Worm (Caenorhabditis elegans) whole organism, mixed stage, embryonic: ENCODE results near the gene T06D4.6.

ENCODE experiments used
- M03D4.4 ChIP-seq: sonication (generic microtip); optimal IDR thresholded peaks from 2 replicates; lab custom pipeline; 2017; ENCODE audit warnings: mild to moderate bottlenecking, missing genetic modification characterization, missing compliant biosample characterization
- bed-3 ChIP-seq: fragments of 200-800 bp; sonication (Bioruptor generic); optimal IDR thresholded peaks from 3 replicates; lab custom pipeline; 2018; ENCODE audit warnings: mild to moderate bottlenecking, missing genetic modification characterization, moderate library complexity, missing compliant biosample characterization
- blmp-1 ChIP-seq: fragments of 150-350 bp; optimal IDR thresholded peaks from 2 replicates; lab custom pipeline; 2014; ENCODE audit warnings: missing biosample characterization, missing genetic modification characterization
- ceh-39 ChIP-seq: fragments of 150-350 bp; optimal IDR thresholded peaks from 2 replicates; lab custom pipeline; 2014; ENCODE audit warnings: missing biosample characterization, missing genetic modification characterization
- ceh-43 ChIP-seq: fragments of 200-800 bp; sonication (Bioruptor generic); optimal IDR thresholded peaks from 2 replicates; lab custom pipeline; 2018; ENCODE audit warnings: mild to moderate bottlenecking, missing genetic modification characterization, moderate library complexity, missing compliant biosample characterization
- ceh-83 ChIP-seq: fragments of 200-800 bp; sonication (Bioruptor generic); optimal IDR thresholded peaks from 2 replicates; lab custom pipeline; 2018; ENCODE audit warnings: mild to moderate bottlenecking, missing genetic modification characterization, missing compliant biosample characterization
- ces-1 ChIP-seq: fragments of 150-350 bp; optimal IDR thresholded peaks from 2 replicates; lab custom pipeline; 2014; ENCODE audit warnings: missing biosample characterization, missing genetic modification reagents, missing genetic modification characterization
- cnd-1 ChIP-seq: fragments of 200-800 bp; sonication (Bioruptor generic); optimal IDR thresholded peaks from 2 replicates; lab custom pipeline; 2018; ENCODE audit warnings: mild to moderate bottlenecking, missing genetic modification characterization, missing compliant biosample characterization
- drap-1 ChIP-seq: fragments of 200-800 bp; sonication (Bioruptor generic); optimal IDR thresholded peaks from 3 replicates; lab custom pipeline; 2018; ENCODE audit warnings: mild to moderate bottlenecking, missing genetic modification characterization, missing compliant biosample characterization
- elt-1 ChIP-seq: sonication (generic microtip); optimal IDR thresholded peaks from 2 replicates; lab custom pipeline; 2017; ENCODE audit warnings: missing genetic modification characterization, mild to moderate bottlenecking, missing compliant biosample characterization, antibody characterized with exemption, moderate library complexity, borderline replicate concordance; ENCODE audit not compliant: insufficient read depth
- elt-3 ChIP-seq: fragments of 150-350 bp; optimal IDR thresholded peaks from 2 replicates; lab custom pipeline; 2014; ENCODE audit warnings: missing biosample characterization, missing genetic modification characterization
- flh-1 ChIP-seq: fragments of 200-800 bp; sonication (Bioruptor generic); optimal IDR thresholded peaks from 2 replicates; lab custom pipeline; 2018; ENCODE audit warnings: mild to moderate bottlenecking, missing genetic modification characterization, moderate library complexity, missing compliant biosample characterization
- ham-2 ChIP-seq: fragments of 200-800 bp; sonication (Bioruptor generic); optimal IDR thresholded peaks from 2 replicates; lab custom pipeline; 2018; ENCODE audit warnings: mild to moderate bottlenecking, missing genetic modification characterization, missing compliant biosample characterization
- hlh-1 ChIP-seq: fragments of 150-350 bp; optimal IDR thresholded peaks from 2 replicates; lab custom pipeline; 2014; ENCODE audit warnings: missing biosample characterization, missing genetic modification reagents, missing genetic modification characterization
- lin-32 ChIP-seq: fragments of 200-800 bp; sonication (Bioruptor generic); optimal IDR thresholded peaks from 2 replicates; lab custom pipeline; 2018; ENCODE audit warnings: mild to moderate bottlenecking, missing genetic modification characterization, missing compliant biosample characterization
- lsy-2 ChIP-seq: fragments of 150-350 bp; optimal IDR thresholded peaks from 2 replicates; lab custom pipeline; 2014; ENCODE audit warnings: missing biosample characterization, missing genetic modification characterization
- mab-5 ChIP-seq: fragments of 150-350 bp; optimal IDR thresholded peaks from 2 replicates; lab custom pipeline; 2014; ENCODE audit warnings: missing biosample characterization, missing genetic modification characterization
- mep-1 ChIP-seq: fragments of 150-350 bp; optimal IDR thresholded peaks from 2 replicates; lab custom pipeline; 2017; ENCODE audit warnings: missing biosample characterization, missing genetic modification reagents, missing genetic modification characterization, inconsistent platforms
- mls-2 ChIP-seq: sonication (generic microtip); optimal IDR thresholded peaks from 2 replicates; lab custom pipeline; 2016; ENCODE audit warnings: mild to moderate bottlenecking, missing genetic modification characterization, moderate library complexity, missing compliant biosample characterization
- nhr-12 ChIP-seq: fragments of 150-350 bp; optimal IDR thresholded peaks from 2 replicates; lab custom pipeline; 2014; ENCODE audit warnings: missing biosample characterization, missing genetic modification characterization
- nhr-237 ChIP-seq: fragments of 150-350 bp; optimal IDR thresholded peaks from 2 replicates; lab custom pipeline; 2014; ENCODE audit warnings: missing biosample characterization, missing genetic modification characterization
- nhr-28 ChIP-seq: fragments of 150-350 bp; optimal IDR thresholded peaks from 2 replicates; lab custom pipeline; 2014; ENCODE audit warnings: missing biosample characterization, missing genetic modification characterization
- nhr-76 ChIP-seq: sonication (generic microtip); optimal IDR thresholded peaks from 2 replicates; lab custom pipeline; 2017; ENCODE audit warnings: missing biosample characterization, missing genetic modification characterization
- pha-4 ChIP-seq: fragments of 150-350 bp; optimal IDR thresholded peaks from 2 replicates; lab custom pipeline; 2018; ENCODE audit warnings: missing biosample characterization, missing genetic modification reagents, missing genetic modification characterization
- snpc-4 ChIP-seq: fragments of 150-350 bp; optimal IDR thresholded peaks from 2 replicates; lab custom pipeline; 2014; ENCODE audit warnings: missing biosample characterization, missing genetic modification characterization
- sptf-1 ChIP-seq: sonication (generic microtip); optimal IDR thresholded peaks from 2 replicates; lab custom pipeline; 2017; ENCODE audit warnings: mild to moderate bottlenecking, missing genetic modification characterization, moderate library complexity, missing compliant biosample characterization
- unc-120 ChIP-seq: sonication (generic microtip); optimal IDR thresholded peaks from 2 replicates; lab custom pipeline; 2017; ENCODE audit warnings: missing genetic modification characterization, missing compliant biosample characterization; ENCODE audit not compliant: poor library complexity, severe bottlenecking
- unc-39 ChIP-seq: fragments of 150-350 bp; optimal IDR thresholded peaks from 2 replicates; lab custom pipeline; 2014; ENCODE audit warnings: missing biosample characterization, missing genetic modification characterization
- unc-62 ChIP-seq: fragments of 150-350 bp; optimal IDR thresholded peaks from 2 replicates; lab custom pipeline; 2014; ENCODE audit warnings: missing biosample characterization, missing genetic modification reagents, missing genetic modification characterization
- zip-8 ChIP-seq: fragments of 150-350 bp; optimal IDR thresholded peaks from 2 replicates; lab custom pipeline; 2014; ENCODE audit warnings: missing biosample characterization, missing genetic modification characterization
- ztf-11 ChIP-seq: fragments of 150-350 bp; optimal IDR thresholded peaks from 2 replicates; lab custom pipeline; 2014; ENCODE audit warnings: missing biosample characterization, missing genetic modification characterization

The T06D4.6 gene

DNA sequence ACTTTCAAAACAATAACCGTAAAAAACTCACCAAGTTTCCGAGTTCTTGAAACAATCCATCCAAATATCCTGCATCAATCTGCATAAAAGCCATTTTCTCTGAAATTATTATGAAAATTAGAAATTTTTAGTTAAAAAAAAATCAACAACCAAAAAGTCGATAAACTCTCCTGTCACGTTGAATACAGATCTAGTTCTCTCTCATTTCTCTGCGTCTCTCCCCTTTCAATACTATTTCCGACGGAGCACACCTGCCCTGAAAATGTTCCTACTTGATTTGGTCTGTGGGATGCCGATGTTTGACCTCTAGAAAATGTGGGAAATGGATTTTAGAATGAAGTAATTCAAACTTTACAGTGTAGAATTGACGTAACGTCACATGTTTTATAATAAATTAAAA lies at the start of gene T06D4.6:
T06D4.6 (minus strand) TSS at position 101 of the 400 bp plus-strand sequence.
- no peak for TF ChIP-seq cnd-1
- TF ChIP-seq nhr-76 (tag; lab: Kevin White, UChicago) = no peak
- TF ChIP-seq flh-1 = no peak
- no peak for TF ChIP-seq blmp-1 (tag; lab: Kevin White, UChicago)
- no peak for TF ChIP-seq drap-1
- no peak for TF ChIP-seq zip-8 (tag; lab: Kevin White, UChicago)
- no peak for TF ChIP-seq ham-2 (GFP tag; lab: Kevin White, UChicago)
- TF ChIP-seq nhr-237 (tag; lab: Kevin White, UChicago) = no peak
- no peak for TF ChIP-seq ztf-11 (tag; lab: Kevin White, UChicago)
- TF ChIP-seq unc-120 (tag; lab: Kevin White, UChicago) = no peak
- TF ChIP-seq unc-39 (tag; lab: Kevin White, UChicago) = no peak
- TF ChIP-seq nhr-28 (tag; lab: Kevin White, UChicago) = no peak
- no peak for TF ChIP-seq pha-4 (tag; lab: Kevin White, UChicago)

DNA sequence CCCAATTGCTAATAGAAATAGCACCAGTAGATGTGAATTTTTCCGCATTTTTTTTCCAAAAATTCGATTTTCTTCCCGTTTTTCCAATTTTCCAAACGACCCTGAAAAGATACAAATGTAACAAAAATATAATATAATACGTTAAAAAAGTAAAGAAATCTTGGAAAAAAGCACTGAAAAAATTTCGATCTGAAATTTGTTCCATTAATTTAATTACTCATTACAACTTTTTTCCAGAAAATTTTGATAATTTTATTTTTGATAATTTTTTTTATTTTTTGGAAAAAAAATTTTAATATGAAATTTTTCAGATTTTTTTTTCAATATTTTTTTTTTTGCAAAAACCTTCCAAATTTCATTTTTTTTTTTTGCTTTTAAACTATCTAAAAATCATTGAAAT lies 49.0 kb upstream of the T06D4.6 start, which contains the start of gene skpo-2:
skpo-2 (minus strand) TSS at position 101 of the 400 bp plus-strand sequence.
- no peak for TF ChIP-seq mls-2 (tag; lab: Kevin White, UChicago)
- TF ChIP-seq ceh-39 (tag; lab: Kevin White, UChicago) = no peak
- TF ChIP-seq zip-8 (tag; lab: Kevin White, UChicago) = no peak
- no peak for TF ChIP-seq unc-62 (GFP tag; lab: Kevin White, UChicago)
- no peak for TF ChIP-seq mab-5
- no peak for TF ChIP-seq hlh-1
- TF ChIP-seq elt-3 (tag; lab: Kevin White, UChicago) = no peak
- no peak for TF ChIP-seq drap-1
- no peak for TF ChIP-seq snpc-4
- no peak for TF ChIP-seq unc-120 (tag; lab: Kevin White, UChicago)

DNA sequence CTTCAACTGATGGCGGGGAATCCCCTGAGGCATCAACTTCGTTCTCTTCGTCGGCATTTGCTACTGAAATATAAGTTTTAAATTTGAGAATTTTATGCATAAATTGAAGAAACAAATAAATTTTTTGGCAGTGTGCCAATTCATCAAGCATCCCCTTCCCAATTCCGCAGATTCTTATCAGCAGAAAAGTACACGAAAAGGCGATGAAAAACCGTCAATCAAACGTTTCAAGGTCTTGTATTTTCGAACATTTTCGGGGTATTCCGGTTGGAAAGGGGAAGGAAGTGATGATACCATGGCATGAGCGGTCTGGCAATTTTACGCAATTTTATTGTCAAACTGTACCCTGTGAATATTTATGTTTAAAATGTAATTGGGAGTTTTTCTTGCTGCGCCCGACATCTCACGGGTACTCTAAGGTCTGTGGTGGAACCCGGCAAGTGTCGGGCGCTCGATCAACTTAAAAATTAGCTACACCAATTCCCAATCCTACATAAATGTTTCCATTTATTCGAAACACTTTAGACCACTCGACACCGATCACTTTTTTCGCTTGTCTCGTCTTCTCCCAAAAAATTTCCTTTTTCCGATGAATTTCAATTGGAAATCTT lies 47.6 kb upstream of the T06D4.6 start:
- TF ChIP-seq nhr-12 = no peak
- TF ChIP-seq pha-4 (tag; lab: Kevin White, UChicago) = no peak
- TF ChIP-seq unc-62 (GFP tag; lab: Kevin White, UChicago) = no peak
- no peak for TF ChIP-seq mep-1 (tag; lab: Kevin White, UChicago)
- no peak for TF ChIP-seq snpc-4
- no peak for TF ChIP-seq bed-3 (GFP tag; lab: Kevin White, UChicago)
- no peak for TF ChIP-seq sptf-1 (tag; lab: Kevin White, UChicago)
- TF ChIP-seq hlh-1 = no peak
- no peak for TF ChIP-seq flh-1
- TF ChIP-seq mls-2 (tag; lab: Kevin White, UChicago) = no peak
- no peak for TF ChIP-seq M03D4.4 (tag; lab: Kevin White, UChicago)

DNA sequence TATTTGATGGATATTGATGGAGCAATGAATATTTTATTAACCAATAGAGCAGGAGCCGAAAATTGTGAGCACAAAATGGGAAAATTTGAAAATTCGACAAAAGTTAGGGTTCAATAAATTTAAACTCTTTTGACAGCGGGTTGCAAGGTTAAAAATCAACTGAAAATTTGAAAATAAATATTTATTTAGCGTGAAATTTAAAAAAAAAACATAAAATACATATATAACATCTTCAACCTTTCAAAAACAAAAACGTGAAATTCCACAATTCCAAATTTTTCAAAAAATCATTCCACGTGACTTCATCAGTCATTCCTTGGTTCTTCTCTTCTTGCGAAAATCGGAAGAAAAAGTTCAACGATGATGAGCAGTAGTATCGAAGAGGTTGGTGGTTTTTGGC lies 42.0 kb upstream of the T06D4.6 start, which contains the start of gene C16C8.18:
C16C8.18 (plus strand) TSS at position 301 of the 400 bp plus-strand sequence.
- TF ChIP-seq unc-120 (tag; lab: Kevin White, UChicago) (no peak), ceh-43 (GFP tag; lab: Kevin White, UChicago) (no peak), bed-3 (GFP tag; lab: Kevin White, UChicago) (no peak), nhr-76 (tag; lab: Kevin White, UChicago) (no peak), flh-1 (no peak), ces-1 (GFP tag; lab: Kevin White, UChicago) (no peak), sptf-1 (tag; lab: Kevin White, UChicago) (no peak), lin-32 (no peak), blmp-1 (tag; lab: Kevin White, UChicago) (no peak), hlh-1 (no peak)

DNA sequence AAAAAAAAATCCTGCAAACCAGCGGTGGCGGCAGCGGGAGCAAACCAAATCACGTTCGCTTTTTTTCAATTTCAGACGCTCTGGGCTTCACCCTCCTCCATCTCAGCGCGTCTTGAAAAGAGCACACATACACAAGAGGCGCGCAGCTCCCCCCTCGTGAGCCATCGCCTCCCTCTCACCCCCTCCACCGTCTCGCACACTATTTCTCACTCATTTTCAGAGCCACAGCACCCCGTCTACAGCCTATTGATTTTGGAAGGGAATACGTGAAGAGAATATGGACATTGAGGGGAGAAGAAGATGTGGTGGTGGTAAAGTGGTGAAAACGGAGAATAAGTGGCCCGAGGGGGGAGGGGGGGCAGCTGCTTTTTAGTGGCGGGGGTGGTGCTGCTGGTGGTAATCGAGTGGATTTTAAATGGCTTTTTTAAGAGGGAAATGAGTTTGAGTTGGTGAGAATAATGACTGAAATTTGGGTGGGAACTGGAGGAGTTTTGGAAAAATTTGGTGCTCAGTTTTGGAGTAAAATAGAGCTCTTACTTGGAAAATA lies 40.8 kb upstream of the T06D4.6 start:
- no peak for TF ChIP-seq elt-1 (tag; lab: Kevin White, UChicago)
- TF ChIP-seq ceh-83 = no peak
- no peak for TF ChIP-seq lsy-2
- no peak for TF ChIP-seq ztf-11 (tag; lab: Kevin White, UChicago)
- TF ChIP-seq unc-120 (tag; lab: Kevin White, UChicago) = no peak
- TF ChIP-seq mls-2 (tag; lab: Kevin White, UChicago) = no peak
- peak; percentile 71 for TF ChIP-seq ces-1 (GFP tag; lab: Kevin White, UChicago)
- no peak for TF ChIP-seq mep-1 (tag; lab: Kevin White, UChicago)
- no peak for TF ChIP-seq nhr-28 (tag; lab: Kevin White, UChicago)
- no peak for TF ChIP-seq snpc-4
- TF ChIP-seq sptf-1 (tag; lab: Kevin White, UChicago) = peak; percentile 16
- TF ChIP-seq drap-1 = no peak
